Fruit fly (Drosophila melanogaster) whole organism: ENCODE data around the gene gdl-ORF39.

Experiments used
- CG8478 ChIP-seq: fragments of >200 bp; optimal IDR thresholded peaks from 2 replicates; lab custom pipeline; 2018; ENCODE audit warnings: inconsistent platforms
- Dll ChIP-seq: fragments of >200 bp; optimal IDR thresholded peaks from 2 replicates; lab custom pipeline; 2017
- EcR ChIP-seq, 2 experiments: fragments of >200 bp; optimal IDR thresholded peaks; 2 replicates each; lab custom pipeline; 2017; ENCODE audit warnings: missing biosample characterization in 2 of 2, missing genetic modification characterization in 2 of 2, missing genetic modification reagents in 2 of 2
- pan ChIP-seq: fragments of >200 bp; optimal IDR thresholded peaks from 2 replicates; lab custom pipeline; 2017
- psq ChIP-seq: fragments of >200 bp; optimal IDR thresholded peaks from 2 replicates; lab custom pipeline; 2017
- usp ChIP-seq: fragments of >200 bp; optimal IDR thresholded peaks from 2 replicates; lab custom pipeline; 2017; ENCODE audit warnings: missing biosample characterization, missing genetic modification characterization, mixed read lengths

gdl-ORF39 gene

dm6 chr3L:15547187-15547790, 38.0 kb downstream of the gdl-ORF39 start:
- peak; percentile 32 for TF ChIP-seq pan
- no peak for TF ChIP-seq EcR (GFP tag; optimal IDR thresholded peaks at IDR 0.05; lab: Kevin White, UChicago)
- no peak for TF ChIP-seq psq (lab: Kevin White, UChicago)
- no peak for TF ChIP-seq CG8478
- TF ChIP-seq usp (GFP tag; lab: Kevin White, UChicago): no peak

dm6 chr3L:15548843-15549242, 39.6 kb downstream of the gdl-ORF39 start:
- TF ChIP-seq usp (GFP tag; lab: Kevin White, UChicago) (no peak), psq (lab: Kevin White, UChicago) (no peak), pan (no peak), EcR (GFP tag; optimal IDR thresholded peaks at IDR 0.05; lab: Kevin White, UChicago) (no peak), CG8478 (no peak), Dll (lab: Kevin White, UChicago) (no peak)

DNA sequence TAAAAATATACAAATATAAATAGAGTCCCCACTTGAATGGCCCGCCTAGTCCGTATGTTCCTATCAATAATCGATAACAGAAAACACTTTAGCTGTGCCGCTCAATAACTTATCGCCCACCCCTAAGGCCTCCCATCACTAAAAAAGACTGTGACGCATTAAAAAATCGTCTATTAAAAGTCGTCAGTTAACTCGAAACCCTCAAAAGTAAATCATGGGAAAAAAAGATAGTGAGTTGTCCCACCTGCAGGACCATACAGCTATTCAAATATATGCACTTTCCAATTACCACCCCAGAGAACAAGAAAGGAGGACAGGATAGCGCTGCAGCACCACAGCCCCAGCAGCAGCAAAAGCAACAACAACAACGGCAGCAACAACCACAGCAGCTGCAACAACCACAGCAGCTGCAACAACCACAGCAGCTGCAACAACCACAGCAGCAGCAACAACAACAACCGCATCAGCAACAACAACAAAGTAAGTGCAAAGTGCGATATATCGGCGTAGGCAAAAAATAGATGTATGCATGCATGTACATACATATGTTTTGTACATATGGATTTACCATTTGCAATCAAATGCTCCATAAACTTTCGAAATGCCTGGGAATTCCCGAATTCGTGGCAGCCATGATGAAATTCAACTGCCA, 44.9 kb downstream of the gdl-ORF39 start, which contains the start of gene AGO2:
AGO2 (plus strand) TSS at position 121 of the 652 bp plus-strand sequence.
- TF ChIP-seq Dll (lab: Kevin White, UChicago) (no peak), psq (lab: Kevin White, UChicago) (no peak), EcR (GFP tag; optimal IDR thresholded peaks at IDR 0.05; lab: Kevin White, UChicago) (no peak), pan (no peak), CG8478 (no peak), usp (GFP tag; lab: Kevin White, UChicago) (no peak)
